Worm (Caenorhabditis elegans) whole organism, L1 larva: ENCODE data around the gene Y46H3A.5.

Experiments used
- C04F5.9 ChIP-seq: sonication (generic microtip); optimal IDR thresholded peaks from 2 replicates; lab custom pipeline; 2016; ENCODE audit warnings: missing genetic modification characterization, missing compliant biosample characterization
- alr-1 ChIP-seq: fragments of 200-800 bp; sonication (Bioruptor generic); optimal IDR thresholded peaks from 2 replicates; lab custom pipeline; 2018; ENCODE audit warnings: borderline replicate concordance, mild to moderate bottlenecking, missing genetic modification characterization, missing compliant biosample characterization
- aly-2 ChIP-seq: fragments of 150-350 bp; optimal IDR thresholded peaks from 2 replicates; lab custom pipeline; 2014; ENCODE audit warnings: missing biosample characterization, missing genetic modification characterization
- blmp-1 ChIP-seq: fragments of 150-350 bp; optimal IDR thresholded peaks from 2 replicates; lab custom pipeline; 2014; ENCODE audit warnings: missing biosample characterization, missing genetic modification characterization
- ceh-63 ChIP-seq: fragments of 200-800 bp; sonication (Bioruptor generic); optimal IDR thresholded peaks from 2 replicates; lab custom pipeline; 2018; ENCODE audit warnings: mild to moderate bottlenecking, missing genetic modification characterization, missing compliant biosample characterization
- ces-1 ChIP-seq: fragments of 150-350 bp; optimal IDR thresholded peaks from 2 replicates; lab custom pipeline; 2014; ENCODE audit warnings: missing biosample characterization, missing genetic modification reagents, missing genetic modification characterization
- dsc-1 ChIP-seq: sonication (generic microtip); optimal IDR thresholded peaks from 2 replicates; lab custom pipeline; 2016; ENCODE audit warnings: mild to moderate bottlenecking, missing genetic modification characterization, missing compliant biosample characterization
- efl-3 ChIP-seq: fragments of 200-800 bp; sonication (Bioruptor generic); optimal IDR thresholded peaks from 2 replicates; lab custom pipeline; 2018; ENCODE audit warnings: mild to moderate bottlenecking, missing genetic modification characterization, missing compliant biosample characterization
- egl-13 ChIP-seq: sonication (generic microtip); optimal IDR thresholded peaks from 2 replicates; lab custom pipeline; 2016; ENCODE audit warnings: missing genotype, missing genetic modification reagents, missing genetic modification characterization, missing compliant biosample characterization
- egl-27 ChIP-seq, 2 experiments: fragments of 150-350 bp in 1 of 2; sonication (generic microtip); optimal IDR thresholded peaks; 3 replicates each; lab custom pipeline; 2017 to 2018; ENCODE audit warnings: missing biosample characterization in 2 of 2, missing genetic modification characterization in 2 of 2, missing genetic modification reagents in 2 of 2
- elt-2 ChIP-seq: sonication (generic microtip); optimal IDR thresholded peaks from 2 replicates; lab custom pipeline; 2016; ENCODE audit warnings: missing genetic modification characterization, mild to moderate bottlenecking, inconsistent platforms, missing compliant biosample characterization, missing genetic modification reagents
- fkh-8 ChIP-seq: sonication (generic microtip); optimal IDR thresholded peaks from 2 replicates; lab custom pipeline; 2016; ENCODE audit warnings: mild to moderate bottlenecking, missing genetic modification characterization, missing compliant biosample characterization
- jun-1 ChIP-seq: fragments of 150-350 bp; optimal IDR thresholded peaks from 2 replicates; lab custom pipeline; 2014; ENCODE audit warnings: missing biosample characterization, missing genetic modification reagents, missing genetic modification characterization
- lin-35 ChIP-seq, 2 experiments: fragments of 150-350 bp; optimal IDR thresholded peaks; 2 replicates each; lab custom pipeline; 2014; ENCODE audit warnings: missing biosample characterization in 2 of 2, missing genetic modification characterization in 2 of 2, missing genetic modification reagents in 2 of 2
- lir-3 ChIP-seq: sonication (generic microtip); optimal IDR thresholded peaks from 2 replicates; lab custom pipeline; 2016; ENCODE audit warnings: mild to moderate bottlenecking, missing genetic modification characterization, moderate library complexity, missing compliant biosample characterization; ENCODE audit not compliant: poor library complexity
- lsy-2 ChIP-seq, 2 experiments: fragments of 150-350 bp; optimal IDR thresholded peaks; 2 replicates each; lab custom pipeline; 2014; ENCODE audit warnings: missing biosample characterization in 2 of 2, missing genetic modification characterization in 2 of 2
- mab-9 ChIP-seq: fragments of 200-800 bp; sonication (Bioruptor generic); IDR thresholded peaks from 2 replicates; pipeline ENCODE4 v1.3.6; 2022; ENCODE audit warnings: missing genetic modification reagents, missing genetic modification characterization, missing compliant biosample characterization
- mdl-1 ChIP-seq, 2 experiments: fragments of 150-350 bp; optimal IDR thresholded peaks; 2 replicates each; lab custom pipeline; 2014 to 2017; ENCODE audit warnings: missing biosample characterization in 2 of 2, missing genetic modification characterization in 2 of 2, inconsistent platforms in 1 of 2
- nhr-28 ChIP-seq: fragments of 150-350 bp; optimal IDR thresholded peaks from 2 replicates; lab custom pipeline; 2014; ENCODE audit warnings: missing biosample characterization, missing genetic modification characterization
- nhr-71 ChIP-seq: sonication (generic microtip); optimal IDR thresholded peaks from 2 replicates; lab custom pipeline; 2016; ENCODE audit warnings: mild to moderate bottlenecking, missing genetic modification characterization, moderate library complexity, missing compliant biosample characterization
- nhr-77 ChIP-seq: fragments of 150-350 bp; optimal IDR thresholded peaks from 2 replicates; lab custom pipeline; 2014; ENCODE audit warnings: missing biosample characterization, missing genetic modification characterization
- nhr-84 ChIP-seq: sonication (generic microtip); optimal IDR thresholded peaks from 2 replicates; lab custom pipeline; 2017; ENCODE audit warnings: missing biosample characterization, missing genetic modification characterization
- nhr-85 ChIP-seq: sonication (generic microtip); peaks from one replicate; lab custom pipeline; 2016; ENCODE audit warnings: missing genetic modification characterization, inconsistent platforms, missing compliant biosample characterization
- nhr-90 ChIP-seq: sonication (generic microtip); optimal IDR thresholded peaks from 2 replicates; lab custom pipeline; 2016; ENCODE audit warnings: mild to moderate bottlenecking, missing genetic modification characterization, missing compliant biosample characterization; ENCODE audit not compliant: poor library complexity
- pag-3 ChIP-seq: sonication (generic microtip); optimal IDR thresholded peaks from 2 replicates; lab custom pipeline; 2017; ENCODE audit warnings: missing genetic modification characterization, mild to moderate bottlenecking, missing compliant biosample characterization, antibody characterized with exemption, borderline replicate concordance; ENCODE audit not compliant: insufficient read depth
- rnt-1 ChIP-seq: sonication (generic microtip); optimal IDR thresholded peaks from 2 replicates; lab custom pipeline; 2016; ENCODE audit warnings: mild to moderate bottlenecking, missing genetic modification characterization, moderate library complexity, missing compliant biosample characterization
- tbx-2 ChIP-seq: sonication (generic microtip); optimal IDR thresholded peaks from 2 replicates; lab custom pipeline; 2016; ENCODE audit warnings: missing genetic modification characterization, missing compliant biosample characterization
- unc-86 ChIP-seq: sonication (generic microtip); optimal IDR thresholded peaks from 2 replicates; lab custom pipeline; 2016; ENCODE audit warnings: missing genetic modification characterization, missing compliant biosample characterization
- ztf-4 ChIP-seq: fragments of 150-350 bp; optimal IDR thresholded peaks from 2 replicates; lab custom pipeline; 2014; ENCODE audit warnings: missing biosample characterization, missing genetic modification characterization

The Y46H3A.5 gene

ce11 chrV:1794218-1794617, 20.5 kb downstream of the Y46H3A.5 start, which contains the start of gene F36H9.1:
TSS of gene F36H9.1 (plus strand) at chrV:1794518.
- TF ChIP-seq fkh-8 (tag; lab: Kevin White, UChicago) (no peak), aly-2 (tag; lab: Kevin White, UChicago) (no peak), lin-35 (GFP tag; optimal IDR thresholded peaks at IDR 0.05; lab: Kevin White, UChicago) (no peak), nhr-85 (tag; lab: Kevin White, UChicago) (no peak)

ce11 chrV:1789495-1789894, 25.2 kb downstream of the Y46H3A.5 start:
- TF ChIP-seq lsy-2 (tag; optimal IDR thresholded peaks at IDR 0.05; lab: Kevin White, UChicago) (no peak), jun-1 (tag; lab: Kevin White, UChicago) (peak; percentile 14), nhr-84 (no peak), lir-3 (tag; lab: Kevin White, UChicago) (no peak), C04F5.9 (tag; lab: Kevin White, UChicago) (no peak), blmp-1 (tag; lab: Kevin White, UChicago) (peak; percentile 75), mdl-1 (tag; optimal IDR thresholded peaks at IDR 0.05; lab: Kevin White, UChicago) (peak in 1 of 2 experiments; percentile 10), nhr-85 (tag; lab: Kevin White, UChicago) (peak; percentile 36)

- TF ChIP-seq tbx-2 (no peak), nhr-90 (no peak), efl-3 (GFP tag; lab: Kevin White, UChicago) (no peak), nhr-77 (tag; lab: Kevin White, UChicago) (no peak), ces-1 (GFP tag; lab: Kevin White, UChicago) (no peak), C04F5.9 (tag; lab: Kevin White, UChicago) (no peak), ztf-4 (tag; lab: Kevin White, UChicago) (no peak)
- TF ChIP-seq, all 84 proteins: peak for 0
These were observed 26.5 kb downstream of the Y46H3A.5 start, which contains the start of gene F36H9.2 for ce11 chrV:1788157-1788556. TSS of gene F36H9.2 (plus strand) at chrV:1788457.

- TF ChIP-seq egl-13 (tag; lab: Kevin White, UChicago): no peak
- TF ChIP-seq fkh-8 (tag; lab: Kevin White, UChicago): no peak
- TF ChIP-seq dsc-1: no peak
These were observed 32.8 kb downstream of the Y46H3A.5 start, which contains the start of gene F36H9.5 for ce11 chrV:1781922-1782321. TSS of gene F36H9.5 (minus strand) at chrV:1782022.

- TF ChIP-seq nhr-28 (tag; lab: Kevin White, UChicago): no peak
- no peak for TF ChIP-seq alr-1 (tag; lab: Kevin White, UChicago)
- TF ChIP-seq egl-13 (tag; lab: Kevin White, UChicago): no peak
- no peak for TF ChIP-seq rnt-1 (tag; lab: Kevin White, UChicago)
- TF ChIP-seq ceh-63 (GFP tag; lab: Kevin White, UChicago): no peak
- TF ChIP-seq egl-27 (tag; optimal IDR thresholded peaks at IDR 0.05; lab: Kevin White, UChicago): no peak
- TF ChIP-seq nhr-71 (tag; lab: Kevin White, UChicago): no peak
- no peak for TF ChIP-seq elt-2 (tag; lab: Kevin White, UChicago)
- TF ChIP-seq pag-3 (tag; lab: Kevin White, UChicago): no peak
These were observed 34.7 kb downstream of the Y46H3A.5 start for ce11 chrV:1779994-1780393.

- TF ChIP-seq mab-9 (GFP tag; lab: Robert Waterston, UW) (no peak), unc-86 (tag; lab: Kevin White, UChicago) (no peak), blmp-1 (tag; lab: Kevin White, UChicago) (peak; percentile 20)
These were observed 35.5 kb downstream of the Y46H3A.5 start, which contains the start of gene F36H9.4 for ce11 chrV:1779136-1779535. TSS of gene F36H9.4 (minus strand) at chrV:1779236.
